Fruit fly (Drosophila melanogaster): ENCODE data around the gene Cog4.

Cog4 gene

dm6 chr2L:10488484-10489223 lies at the start of gene Cog4, which contains the start of gene CG6144 (continued):
- TF ChIP-seq CG4328 (GFP tag; optimal IDR thresholded peaks at IDR 0.05) (no peak), crp (GFP tag; optimal IDR thresholded peaks at IDR 0.05) (peak; percentile 68 to 95), CG12391 (tag; optimal IDR thresholded peaks at IDR 0.05) (peak; percentile 54), CG10431 (GFP tag; optimal IDR thresholded peaks at IDR 0.05) (no peak), emc (GFP tag; optimal IDR thresholded peaks at IDR 0.05) (no peak), D (optimal IDR thresholded peaks at IDR 0.05) (no peak), D (GFP tag; optimal IDR thresholded peaks at IDR 0.05) (no peak), Dref (GFP tag; IDR thresholded peaks at IDR 0.05) (peak; percentile 80), lmd (GFP tag; IDR thresholded peaks at IDR 0.05) (no peak), Ada2b (GFP tag; IDR thresholded peaks at IDR 0.05) (peak; percentile 43; the same call in 1 of the 2 replicates), shn (GFP tag; optimal IDR thresholded peaks at IDR 0.05) (no peak), ERR (GFP tag; optimal IDR thresholded peaks at IDR 0.05) (no peak), CG16779 (GFP tag; IDR thresholded peaks at IDR 0.05) (no peak), dpn (GFP tag; optimal IDR thresholded peaks at IDR 0.05) (peak; percentile 4 to 6), CG1529 (GFP tag; optimal IDR thresholded peaks at IDR 0.05) (no peak), mam (GFP tag; optimal IDR thresholded peaks at IDR 0.05) (peak; percentile 48), oc (tag; optimal IDR thresholded peaks at IDR 0.05) (no peak), cas (GFP tag; IDR thresholded peaks at IDR 0.05) (no peak), CG3065 (GFP tag; optimal IDR thresholded peaks at IDR 0.05) (no peak), CG11093 (GFP tag; IDR thresholded peaks at IDR 0.05) (no peak), pho (GFP tag; optimal IDR thresholded peaks at IDR 0.05) (no peak), unc-4 (GFP tag; IDR thresholded peaks at IDR 0.05; ENCODE audit: partially characterized antibody) (peak; percentile 83), Hr3 (GFP tag; optimal IDR thresholded peaks at IDR 0.05) (no peak), slp2 (GFP tag; optimal IDR thresholded peaks at IDR 0.05) (no peak), CrebB (tag; optimal IDR thresholded peaks at IDR 0.05) (no peak), Oaz (GFP tag; IDR thresholded peaks at IDR 0.05) (no peak), Mrtf (GFP tag; IDR thresholded peaks at IDR 0.05) (no peak), CG15073 (GFP tag; optimal IDR thresholded peaks at IDR 0.05) (no peak), CG3726 (GFP tag; IDR thresholded peaks at IDR 0.05) (no peak), ind (GFP tag; optimal IDR thresholded peaks at IDR 0.05) (no peak), wek (GFP tag; optimal IDR thresholded peaks at IDR 0.05) (no peak), Sin3A (optimal IDR thresholded peaks at IDR 0.05) (peak; percentile 64), HHEX (GFP tag; optimal IDR thresholded peaks at IDR 0.05) (no peak), CG12155 (GFP tag; optimal IDR thresholded peaks at IDR 0.05) (no peak), CG12744 (GFP tag; optimal IDR thresholded peaks at IDR 0.05) (no peak), en (GFP tag; optimal IDR thresholded peaks at IDR 0.05) (no peak), gro (GFP tag; optimal IDR thresholded peaks at IDR 0.05) (no peak), fu2 (GFP tag; optimal IDR thresholded peaks at IDR 0.05) (no peak), CG17328 (GFP tag; IDR thresholded peaks at IDR 0.05) (no peak), Rx (GFP tag; IDR thresholded peaks at IDR 0.05) (no peak), CG13287 (GFP tag; IDR thresholded peaks at IDR 0.05; ENCODE audit: partially characterized antibody) (peak; percentile 88), phol (tag; optimal IDR thresholded peaks at IDR 0.05) (peak; percentile 48), CG9876 (GFP tag; optimal IDR thresholded peaks at IDR 0.05) (no peak), gce (GFP tag; IDR thresholded peaks at IDR 0.05) (no peak), CG1233 (GFP tag; optimal IDR thresholded peaks at IDR 0.05) (no peak), Hand (GFP tag; optimal IDR thresholded peaks at IDR 0.05) (no peak), tap (tag; optimal IDR thresholded peaks at IDR 0.05) (no peak), Hr39 (optimal IDR thresholded peaks at IDR 0.05) (no peak), CG15011 (GFP tag; optimal IDR thresholded peaks at IDR 0.05) (no peak), nau (GFP tag; optimal IDR thresholded peaks at IDR 0.05) (no peak), CG31224 (GFP tag; IDR thresholded peaks at IDR 0.05) (no peak), lola (GFP tag; optimal IDR thresholded peaks at IDR 0.05) (peak in 1 of 3 experiments; percentile 55)

Measured in whole organism, embryonic.